Worm (Caenorhabditis elegans): Measurements from ENCODE around the gene ugt-1.
"Not testable (repeated sequence)": the region's sequence is repeated elsewhere in the genome, so short reads cannot be mapped to it uniquely, and the experiment has no call there.

- not testable (repeated sequence) for TF ChIP-seq nhr-11, jun-1 (tag; optimal IDR thresholded peaks at IDR 0.05)
These were observed 28.5 kb downstream of the ugt-1 start for ce11 chrV:10423968-10424367.
